Worm (Caenorhabditis elegans): ENCODE results near the gene wbp-11.

- TF ChIP-seq ama-1 (optimal IDR thresholded peaks at IDR 0.05) (no peak), sea-1 (GFP tag; conservative IDR thresholded peaks at IDR 0.05) (no peak), F13C5.2 (tag; optimal IDR thresholded peaks at IDR 0.05) (no peak), ceh-13 (GFP tag; optimal IDR thresholded peaks at IDR 0.05) (no peak), tbx-37 (GFP tag; conservative IDR thresholded peaks at IDR 0.05) (no peak), flt-1 (GFP tag; IDR thresholded peaks at IDR 0.05) (no peak), tra-4 (tag; optimal IDR thresholded peaks at IDR 0.05) (no peak), ceh-36 (tag; optimal IDR thresholded peaks at IDR 0.05) (no peak), aly-1 (tag; optimal IDR thresholded peaks at IDR 0.05) (no peak), hnd-1 (tag; optimal IDR thresholded peaks at IDR 0.05) (no peak), hmg-4 (GFP tag; optimal IDR thresholded peaks at IDR 0.05) (no peak)
Observed at ce11 chrII:10167731-10168130, 5.0 kb upstream of the wbp-11 start.

Data from whole organism, early embryonic.